Fruit fly (Drosophila melanogaster): ENCODE results near the gene CG11983.

CG11983 gene

dm6 chr3R:9006129-9006528 is 2.0 kb upstream of the CG11983 start, which contains the start of the genes Prosbeta3 and Iru (continued):
- TF ChIP-seq CG15479 (GFP tag; optimal IDR thresholded peaks at IDR 0.05) (no peak), CG8944 (GFP tag; optimal IDR thresholded peaks at IDR 0.05) (no peak), eve (GFP tag; optimal IDR thresholded peaks at IDR 0.05) (no peak), az2 (GFP tag; optimal IDR thresholded peaks at IDR 0.05) (no peak), CoRest (tag; optimal IDR thresholded peaks at IDR 0.05) (peak; percentile 38), CG11398 (GFP tag; optimal IDR thresholded peaks at IDR 0.05) (no peak), Elba2 (GFP tag; optimal IDR thresholded peaks at IDR 0.05) (peak; percentile 61), PHDP (tag; optimal IDR thresholded peaks at IDR 0.05) (no peak), CG9797 (GFP tag; optimal IDR thresholded peaks at IDR 0.05) (peak; percentile 91), chm (GFP tag; IDR thresholded peaks at IDR 0.05) (no peak), YL-1 (GFP tag; optimal IDR thresholded peaks at IDR 0.05) (peak; percentile 72), disco-r (GFP tag; optimal IDR thresholded peaks at IDR 0.05) (no peak), scrt (GFP tag; optimal IDR thresholded peaks at IDR 0.05) (no peak), CG34422 (GFP tag; IDR thresholded peaks at IDR 0.05) (no peak), CG10147 (GFP tag; optimal IDR thresholded peaks at IDR 0.05) (no peak), CG2712 (tag; optimal IDR thresholded peaks at IDR 0.05) (peak; percentile 20), CG31224 (GFP tag; IDR thresholded peaks at IDR 0.05) (no peak), Trl (optimal IDR thresholded peaks at IDR 0.05) (no peak), Trl (GFP tag; optimal IDR thresholded peaks at IDR 0.05) (no peak), klu (GFP tag; IDR thresholded peaks at IDR 0.05) (no peak), da (GFP tag; optimal IDR thresholded peaks at IDR 0.05) (no peak), Hr51 (GFP tag; optimal IDR thresholded peaks at IDR 0.05) (no peak), Nf-YA (GFP tag; IDR thresholded peaks at IDR 0.05) (no peak), BEAF-32 (GFP tag; optimal IDR thresholded peaks at IDR 0.05) (peak; percentile 51), CG34224 (GFP tag; IDR thresholded peaks at IDR 0.05; ENCODE audit: partially characterized antibody) (no peak), caup (GFP tag; optimal IDR thresholded peaks at IDR 0.05; ENCODE audit: severe bottlenecking) (no peak), Sox100B (GFP tag; optimal IDR thresholded peaks at IDR 0.05) (no peak), h (optimal IDR thresholded peaks at IDR 0.05) (no peak), shn (GFP tag; optimal IDR thresholded peaks at IDR 0.05) (no peak), CkIIα-i1 (GFP tag; IDR thresholded peaks at IDR 0.05) (no peak), her (GFP tag; optimal IDR thresholded peaks at IDR 0.05) (no peak), CG6254 (GFP tag; optimal IDR thresholded peaks at IDR 0.05) (no peak), sc (optimal IDR thresholded peaks at IDR 0.05) (no peak), sc (GFP tag; optimal IDR thresholded peaks at IDR 0.05) (no peak), Gug (GFP tag; IDR thresholded peaks at IDR 0.05) (no peak), cad (GFP tag; optimal IDR thresholded peaks at IDR 0.05) (no peak), cas (GFP tag; IDR thresholded peaks at IDR 0.05) (no peak), hkb (optimal IDR thresholded peaks at IDR 0.05) (peak; percentile 79), hkb (GFP tag; IDR thresholded peaks at IDR 0.05) (no peak), CG3065 (GFP tag; optimal IDR thresholded peaks at IDR 0.05) (no peak), MBD-R2 (GFP tag; IDR thresholded peaks at IDR 0.05) (peak; percentile 75), gt (GFP tag; IDR thresholded peaks at IDR 0.05) (no peak), lbe (GFP tag; optimal IDR thresholded peaks at IDR 0.05) (no peak), Adf1 (GFP tag; IDR thresholded peaks at IDR 0.05) (no peak), tin (GFP tag; optimal IDR thresholded peaks at IDR 0.05) (no peak), CG12659 (GFP tag; optimal IDR thresholded peaks at IDR 0.05) (peak; percentile 81), TFAM (GFP tag; optimal IDR thresholded peaks at IDR 0.05) (no peak), al (GFP tag; IDR thresholded peaks at IDR 0.05) (no peak), CG4404 (GFP tag; IDR thresholded peaks at IDR 0.05) (no peak), CG6813 (GFP tag; optimal IDR thresholded peaks at IDR 0.05) (no peak), pho (GFP tag; optimal IDR thresholded peaks at IDR 0.05) (no peak), sna (GFP tag; IDR thresholded peaks at IDR 0.05; ENCODE audit: partially characterized antibody) (no peak), salm (tag; optimal IDR thresholded peaks at IDR 0.05) (no peak), odd (GFP tag; optimal IDR thresholded peaks at IDR 0.05) (no peak)

All from whole organism, embryonic.